Fruit fly (Drosophila melanogaster) whole organism, embryonic: ENCODE measurements around the gene CG13893.

Experiments used
- CG10147 ChIP-seq: fragments of 200-800 bp; sonication (Bioruptor generic); optimal IDR thresholded peaks from 2 replicates; lab custom pipeline; 2019; ENCODE audit warnings: missing biosample characterization, mild to moderate bottlenecking, missing genetic modification characterization, moderate library complexity
- CG10979 ChIP-seq: fragments of 200-800 bp; sonication (Bioruptor generic); optimal IDR thresholded peaks from 2 replicates; lab custom pipeline; 2018; ENCODE audit warnings: missing biosample characterization, mild to moderate bottlenecking, missing genetic modification characterization, moderate library complexity
- CG11560 ChIP-seq: fragments of 200-800 bp; sonication (Bioruptor generic); IDR thresholded peaks from 3 replicates; pipeline ENCODE4 v1.3.6; 2022; ENCODE audit warnings: missing biosample characterization, missing genetic modification characterization
- CG12071 ChIP-seq: fragments of 200-800 bp; sonication (Bioruptor generic); optimal IDR thresholded peaks from 3 replicates; lab custom pipeline; 2018; ENCODE audit warnings: missing biosample characterization, mild to moderate bottlenecking, missing genetic modification characterization
- CG12299 ChIP-seq: fragments of 200-800 bp; sonication (Bioruptor generic); optimal IDR thresholded peaks from 2 replicates; lab custom pipeline; 2018; ENCODE audit warnings: missing biosample characterization, mild to moderate bottlenecking, missing genetic modification characterization
- CG13775 ChIP-seq: fragments of 200-800 bp; sonication (Bioruptor generic); optimal IDR thresholded peaks from 3 replicates; lab custom pipeline; 2017; ENCODE audit warnings: missing biosample characterization, mild to moderate bottlenecking, missing genetic modification characterization
- CG14710 ChIP-seq: fragments of 200-800 bp; sonication (Bioruptor generic); optimal IDR thresholded peaks from 3 replicates; lab custom pipeline; 2019; ENCODE audit warnings: missing biosample characterization, mild to moderate bottlenecking, missing genetic modification characterization, moderate library complexity
- CG14965 ChIP-seq: fragments of 200-800 bp; sonication (Bioruptor generic); optimal IDR thresholded peaks from 2 replicates; lab custom pipeline; 2016; ENCODE audit warnings: missing biosample characterization, missing genetic modification characterization, borderline replicate concordance
- CG15011 ChIP-seq: fragments of 200-800 bp; sonication (Bioruptor generic); optimal IDR thresholded peaks from 3 replicates; lab custom pipeline; 2018; ENCODE audit warnings: missing biosample characterization, mild to moderate bottlenecking, missing genetic modification characterization
- CG17328 ChIP-seq: fragments of 200-800 bp; sonication (Bioruptor generic); IDR thresholded peaks from 2 replicates; pipeline ENCODE4 v1.3.6; 2022; ENCODE audit warnings: missing biosample characterization, missing genetic modification characterization
- CG18011 ChIP-seq: fragments of 200-800 bp; sonication (Bioruptor generic); optimal IDR thresholded peaks from 2 replicates; lab custom pipeline; 2017; ENCODE audit warnings: missing biosample characterization, missing genetic modification characterization, mild to moderate bottlenecking, moderate library complexity, missing genotype
- CG18262 ChIP-seq: fragments of 200-800 bp; optimal IDR thresholded peaks from 3 replicates; lab custom pipeline; 2019; ENCODE audit warnings: missing biosample characterization, mild to moderate bottlenecking, missing genetic modification characterization, moderate library complexity
- CG2875 ChIP-seq: fragments of 200-800 bp; sonication (Bioruptor generic); optimal IDR thresholded peaks from 2 replicates; lab custom pipeline; 2017; ENCODE audit warnings: missing biosample characterization, mild to moderate bottlenecking, missing genetic modification characterization, missing genetic modification reagents
- CG30431 ChIP-seq: fragments of 200-800 bp; sonication (Bioruptor generic); optimal IDR thresholded peaks from 2 replicates; lab custom pipeline; 2017; ENCODE audit warnings: missing biosample characterization, missing genetic modification characterization
- CG5180 ChIP-seq: fragments of 200-800 bp; sonication (Bioruptor generic); optimal IDR thresholded peaks from 3 replicates; lab custom pipeline; 2017; ENCODE audit warnings: missing biosample characterization, missing genetic modification characterization, mild to moderate bottlenecking, moderate library complexity, missing genetic modification reagents
- CoRest ChIP-seq: fragments of 200-800 bp; sonication (Bioruptor generic); optimal IDR thresholded peaks from 3 replicates; lab custom pipeline; 2018; ENCODE audit warnings: missing biosample characterization, mild to moderate bottlenecking, missing genetic modification characterization, moderate library complexity
- Dp ChIP-seq: fragments of 200-800 bp; sonication (Bioruptor generic); optimal IDR thresholded peaks from 2 replicates; lab custom pipeline; 2018; ENCODE audit warnings: missing biosample characterization, mild to moderate bottlenecking, missing genetic modification characterization, moderate library complexity
- HHEX ChIP-seq: fragments of 200-800 bp; sonication (Bioruptor generic); optimal IDR thresholded peaks from 3 replicates; lab custom pipeline; 2017; ENCODE audit warnings: missing biosample characterization, mild to moderate bottlenecking, missing genetic modification characterization, missing genetic modification reagents
- HmgZ ChIP-seq: fragments of 200-800 bp; sonication (Bioruptor generic); optimal IDR thresholded peaks from 2 replicates; lab custom pipeline; 2018; ENCODE audit warnings: missing biosample characterization, mild to moderate bottlenecking, missing genetic modification characterization
- Kr ChIP-seq: fragments of 200-800 bp; sonication (Bioruptor generic); optimal IDR thresholded peaks from 2 replicates; lab custom pipeline; 2017; ENCODE audit warnings: missing biosample characterization, mild to moderate bottlenecking, missing genetic modification characterization
- Med ChIP-seq: fragments of 200-800 bp; sonication (Bioruptor generic); peaks from one replicate; lab custom pipeline; 2016; ENCODE audit warnings: missing biosample characterization, missing genetic modification characterization, mild to moderate bottlenecking, inconsistent platforms, moderate library complexity
- Ravus ChIP-seq: fragments of 200-800 bp; sonication (Bioruptor generic); IDR thresholded peaks from 2 replicates; pipeline ENCODE4 v1.3.6; 2022; ENCODE audit warnings: missing biosample characterization, missing genetic modification characterization
- Sin3A ChIP-seq: fragments of >200 bp; optimal IDR thresholded peaks from 2 replicates; lab custom pipeline; 2018
- Xrp1 ChIP-seq: fragments of 200-800 bp; sonication (Bioruptor generic); IDR thresholded peaks from 2 replicates; pipeline ENCODE4 v1.3.6; 2022; ENCODE audit warnings: missing biosample characterization, missing genetic modification characterization
- al ChIP-seq: fragments of 200-800 bp; sonication (Bioruptor generic); IDR thresholded peaks from 2 replicates; pipeline ENCODE4 v1.3.6; 2022; ENCODE audit warnings: missing biosample characterization, missing genetic modification characterization
- ap ChIP-seq: fragments of 200-800 bp; sonication (Bioruptor generic); IDR thresholded peaks from 2 replicates; pipeline ENCODE4 v1.3.6; 2022; ENCODE audit warnings: missing biosample characterization, missing genetic modification characterization
- ara ChIP-seq: fragments of 200-800 bp; sonication (Bioruptor generic); IDR thresholded peaks from 2 replicates; pipeline ENCODE4 v1.3.6; 2022; ENCODE audit warnings: missing biosample characterization, missing genetic modification characterization
- ase ChIP-seq: fragments of 200-800 bp; sonication (Bioruptor generic); IDR thresholded peaks from 3 replicates; pipeline ENCODE4 v1.3.6; 2022; ENCODE audit warnings: missing biosample characterization, missing genetic modification characterization
- bbx ChIP-seq: fragments of 200-800 bp; sonication (Bioruptor generic); IDR thresholded peaks from 2 replicates; pipeline ENCODE4 v1.3.6; 2022; ENCODE audit warnings: missing biosample characterization, missing genetic modification characterization; ENCODE audit not compliant: partially characterized antibody
- br ChIP-seq: fragments of >200 bp; optimal IDR thresholded peaks from 2 replicates; lab custom pipeline; 2017
- bsh ChIP-seq, 2 experiments: fragments of 200-800 bp; sonication (Bioruptor generic); optimal IDR thresholded peaks; 2 replicates each; lab custom pipeline; 2017 to 2018; ENCODE audit warnings: mild to moderate bottlenecking in 2 of 2, missing biosample characterization in 2 of 2, missing genetic modification characterization in 2 of 2, moderate library complexity in 1 of 2
- chif ChIP-seq, 2 experiments: fragments of 200-800 bp; sonication (Bioruptor generic); optimal IDR thresholded peaks; 3 replicates each; lab custom pipeline; 2016; ENCODE audit warnings: missing biosample characterization in 2 of 2, missing genetic modification characterization in 2 of 2
- corto ChIP-seq: fragments of 200-800 bp; sonication (Bioruptor generic); optimal IDR thresholded peaks from 2 replicates; lab custom pipeline; 2016; ENCODE audit warnings: missing biosample characterization, mild to moderate bottlenecking, missing genetic modification characterization, moderate library complexity
- crol ChIP-seq: fragments of 200-800 bp; sonication (Bioruptor generic); IDR thresholded peaks from 2 replicates; pipeline ENCODE4 v1.3.6; 2022; ENCODE audit warnings: missing biosample characterization, missing genetic modification characterization
- eve ChIP-seq, 2 experiments: fragments of >200 bp; optimal IDR thresholded peaks; 2 replicates each; lab custom pipeline; 2017; ENCODE audit warnings: missing biosample characterization in 2 of 2, missing genetic modification characterization in 2 of 2
- gro ChIP-seq: fragments of 200-800 bp; sonication (Bioruptor generic); optimal IDR thresholded peaks from 2 replicates; lab custom pipeline; 2016; ENCODE audit warnings: missing biosample characterization, missing genetic modification characterization
- h ChIP-seq: fragments of >200 bp; optimal IDR thresholded peaks from 2 replicates; lab custom pipeline; 2017
- lola ChIP-seq, 3 experiments: fragments of >200 bp in 2 of 3; fragments of 200-800 bp in 1 of 3; sonication (Bioruptor generic) in 1 of 3; optimal IDR thresholded peaks; 2 replicates each; lab custom pipeline; 2017 to 2019; ENCODE audit warnings: missing biosample characterization in 3 of 3, missing genetic modification characterization in 3 of 3, mild to moderate bottlenecking in 1 of 3, moderate library complexity in 1 of 3
- lov ChIP-seq, 2 experiments: fragments of 200-800 bp in 1 of 2; fragments of >200 bp in 1 of 2; sonication (Bioruptor generic) in 1 of 2; IDR thresholded peaks in 1 of 2; optimal IDR thresholded peaks in 1 of 2; 2 replicates in 1 of 2; 3 replicates in 1 of 2; pipeline versions ENCODE4 v1.3.6 to Lab custom; 2017 to 2022; ENCODE audit warnings: missing biosample characterization in 1 of 2, missing genetic modification characterization in 1 of 2
- mirr ChIP-seq: fragments of 200-800 bp; sonication (Bioruptor generic); optimal IDR thresholded peaks from 3 replicates; lab custom pipeline; 2018; ENCODE audit warnings: missing biosample characterization, mild to moderate bottlenecking, missing genetic modification characterization
- nerfin-1 ChIP-seq: fragments of 200-800 bp; sonication (Bioruptor generic); optimal IDR thresholded peaks from 3 replicates; lab custom pipeline; 2019; ENCODE audit warnings: missing biosample characterization, mild to moderate bottlenecking, missing genetic modification characterization, moderate library complexity
- pros ChIP-seq: fragments of 200-800 bp; sonication (Bioruptor generic); optimal IDR thresholded peaks from 3 replicates; lab custom pipeline; 2019; ENCODE audit warnings: missing biosample characterization, mild to moderate bottlenecking, missing genetic modification characterization, moderate library complexity
- sqz ChIP-seq: fragments of 200-800 bp; sonication (Bioruptor generic); optimal IDR thresholded peaks from 3 replicates; lab custom pipeline; 2018; ENCODE audit warnings: missing biosample characterization, mild to moderate bottlenecking, missing genetic modification characterization
- tna ChIP-seq: fragments of 200-800 bp; sonication (Bioruptor generic); IDR thresholded peaks from 2 replicates; pipeline ENCODE4 v1.3.6; 2022; ENCODE audit warnings: missing biosample characterization, missing genetic modification characterization; ENCODE audit not compliant: partially characterized antibody
- tup ChIP-seq: fragments of 200-800 bp; sonication (Bioruptor generic); optimal IDR thresholded peaks from 2 replicates; lab custom pipeline; 2016; ENCODE audit warnings: missing biosample characterization, mild to moderate bottlenecking, missing genetic modification characterization, moderate library complexity
- vfl ChIP-seq: fragments of 200-800 bp; sonication (Bioruptor generic); optimal IDR thresholded peaks from 2 replicates; lab custom pipeline; 2016; ENCODE audit warnings: missing biosample characterization, missing genetic modification characterization
- wdn ChIP-seq: fragments of 200-800 bp; sonication (Bioruptor generic); IDR thresholded peaks from 2 replicates; pipeline ENCODE4 v1.3.6; 2022; ENCODE audit warnings: missing biosample characterization, missing genetic modification characterization
- zf30C ChIP-seq: fragments of 200-800 bp; sonication (Bioruptor generic); optimal IDR thresholded peaks from 3 replicates; lab custom pipeline; 2018; ENCODE audit warnings: missing biosample characterization, mild to moderate bottlenecking, missing genetic modification characterization

The CG13893 gene

DNA sequence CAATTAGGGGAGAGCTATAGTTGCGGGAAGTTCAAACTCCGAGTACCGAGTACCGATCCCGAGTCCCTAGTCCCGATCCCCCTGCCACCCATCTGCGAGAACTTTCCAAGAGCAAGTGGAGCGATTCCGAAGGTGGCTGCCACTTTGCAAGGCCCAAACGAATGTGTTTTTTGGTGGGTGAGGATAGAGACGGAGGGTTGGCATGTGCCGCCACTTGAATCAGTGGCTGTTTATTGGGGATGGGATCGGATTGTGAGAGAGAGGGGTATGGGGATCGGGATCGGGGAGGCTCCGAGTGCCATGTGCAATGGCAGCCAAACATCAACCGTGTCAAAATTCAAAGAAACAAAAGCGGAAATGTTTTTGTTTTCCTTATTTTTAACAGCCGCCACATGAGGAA is 11.6 kb downstream of the CG13893 start (continued):
- TF ChIP-seq pros (GFP tag; lab: Kevin White, UChicago) (no peak), CG14965 (GFP tag; lab: Kevin White, UChicago) (no peak), crol (GFP tag; lab: Robert Waterston, UW) (peak; percentile 65), Sin3A (lab: Kevin White, UChicago) (no peak), lola (GFP tag; optimal IDR thresholded peaks at IDR 0.05; lab: Kevin White, UChicago) (no peak)

DNA sequence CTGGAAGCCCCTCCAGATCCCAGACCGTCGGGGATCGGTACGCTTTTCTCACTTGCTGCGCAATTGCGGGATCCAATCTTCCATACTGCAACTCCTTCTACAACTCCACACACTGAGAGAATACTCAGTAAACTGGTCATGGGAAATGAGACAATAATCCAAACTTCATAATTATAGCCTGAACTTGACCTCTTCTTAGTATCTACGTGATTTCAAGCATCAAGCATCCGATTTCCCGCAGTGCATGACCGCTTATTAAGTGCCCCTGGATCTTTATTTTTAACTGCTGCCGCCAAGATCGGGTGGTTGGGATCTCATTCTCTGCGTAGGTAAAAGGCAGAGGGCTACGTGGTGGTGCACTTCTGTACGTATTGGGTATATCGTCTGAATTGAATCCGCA is 12.4 kb downstream of the CG13893 start:
- TF ChIP-seq CG18262 (tag; lab: Kevin White, UChicago) (peak; percentile 21), CG12299 (tag; lab: Kevin White, UChicago) (no peak), lov (optimal IDR thresholded peaks at IDR 0.05; lab: Kevin White, UChicago) (no peak), lov (GFP tag; IDR thresholded peaks at IDR 0.05; lab: Robert Waterston, UW) (0 out of 3 replicates have a peak, but pooled peaks have one; percentile 21), CoRest (no peak), nerfin-1 (tag; lab: Kevin White, UChicago) (no peak), crol (GFP tag; lab: Robert Waterston, UW) (no peak), HmgZ (tag; lab: Kevin White, UChicago) (no peak), Kr (GFP tag; lab: Kevin White, UChicago) (no peak), CG11560 (tag; lab: Robert Waterston, UW) (no peak), zf30C (GFP tag; lab: Kevin White, UChicago) (peak; percentile 77), bbx (GFP tag; lab: Robert Waterston, UW) (no peak), Med (GFP tag; lab: Kevin White, UChicago) (peak; percentile 42), Xrp1 (peak; percentile 20; the same call in 1 of the 2 replicates), CG13775 (GFP tag; lab: Kevin White, UChicago) (no peak), tna (GFP tag; lab: Robert Waterston, UW) (no peak), CG17328 (GFP tag; lab: Robert Waterston, UW) (0 out of 2 replicates have a peak, but pooled peaks have one; percentile 37), Ravus (GFP tag; lab: Robert Waterston, UW) (no peak), eve (GFP tag; optimal IDR thresholded peaks at IDR 0.05; lab: Kevin White, UChicago) (no peak), lola (GFP tag; optimal IDR thresholded peaks at IDR 0.05; lab: Kevin White, UChicago) (peak in 1 of 3 experiments; percentile 20), CG10147 (no peak), mirr (no peak), br (lab: Kevin White, UChicago) (no peak), CG10979 (peak; percentile 52), ase (GFP tag; lab: Robert Waterston, UW) (no peak), sqz (GFP tag; lab: Kevin White, UChicago) (no peak), CG12071 (no peak), al (GFP tag; lab: Robert Waterston, UW) (no peak), vfl (GFP tag; lab: Kevin White, UChicago) (no peak), h (lab: Kevin White, UChicago) (no peak), wdn (GFP tag; lab: Robert Waterston, UW) (no peak), CG14710 (tag; lab: Kevin White, UChicago) (peak; percentile 14), gro (no peak), corto (GFP tag; lab: Kevin White, UChicago) (no peak), Dp (no peak), bsh (GFP tag; optimal IDR thresholded peaks at IDR 0.05; lab: Kevin White, UChicago) (peak in 1 of 2 experiments; percentile 43), CG18011 (GFP tag; lab: Kevin White, UChicago) (no peak), CG2875 (GFP tag; lab: Kevin White, UChicago) (no peak), CG15011 (GFP tag; lab: Kevin White, UChicago) (no peak), ap (GFP tag; lab: Robert Waterston, UW) (no peak), HHEX (GFP tag; lab: Kevin White, UChicago) (no peak), CG30431 (GFP tag; lab: Kevin White, UChicago) (no peak), tup (GFP tag; lab: Kevin White, UChicago) (no peak), chif (GFP tag; optimal IDR thresholded peaks at IDR 0.05; lab: Kevin White, UChicago) (no peak), CG5180 (no peak), ara (GFP tag; lab: Robert Waterston, UW) (no peak)
